Worm (Caenorhabditis elegans) whole organism, late embryonic: Measurements from ENCODE around the gene npr-37.

Experiments used
- C08G9.2 ChIP-seq: sonication (generic microtip); optimal IDR thresholded peaks from 2 replicates; lab custom pipeline; 2016; ENCODE audit warnings: mild to moderate bottlenecking, missing genetic modification characterization, moderate library complexity, missing compliant biosample characterization
- ama-1 ChIP-seq: fragments of 150-350 bp; optimal IDR thresholded peaks from 2 replicates; lab custom pipeline; 2014
- ceh-19 ChIP-seq: fragments of 200-800 bp; sonication (Bioruptor generic); optimal IDR thresholded peaks from 2 replicates; lab custom pipeline; 2018; ENCODE audit warnings: mild to moderate bottlenecking, missing genetic modification characterization, missing compliant biosample characterization
- ceh-2 ChIP-seq: sonication (generic microtip); optimal IDR thresholded peaks from 2 replicates; lab custom pipeline; 2016; ENCODE audit warnings: missing genotype, missing genetic modification characterization, missing compliant biosample characterization
- ceh-45 ChIP-seq: fragments of 200-800 bp; sonication (Bioruptor generic); IDR thresholded peaks from 2 replicates; pipeline ENCODE4 v1.3.6; 2022; ENCODE audit warnings: missing genetic modification reagents, missing genetic modification characterization, missing compliant biosample characterization
- ceh-6 ChIP-seq: fragments of 200-800 bp; sonication (Bioruptor generic); optimal IDR thresholded peaks from 2 replicates; lab custom pipeline; 2018; ENCODE audit warnings: mild to moderate bottlenecking, missing genetic modification characterization, missing compliant biosample characterization
- elt-4 ChIP-seq: sonication (generic microtip); optimal IDR thresholded peaks from 2 replicates; lab custom pipeline; 2016; ENCODE audit warnings: missing genetic modification characterization, missing compliant biosample characterization
- fkh-6 ChIP-seq: sonication (generic microtip); optimal IDR thresholded peaks from 2 replicates; lab custom pipeline; 2016; ENCODE audit warnings: missing genetic modification characterization, missing compliant biosample characterization
- pax-1 ChIP-seq: fragments of 150-350 bp; optimal IDR thresholded peaks from 2 replicates; lab custom pipeline; 2014; ENCODE audit warnings: missing biosample characterization, missing genetic modification characterization
- zip-5 ChIP-seq: sonication (generic microtip); optimal IDR thresholded peaks from 2 replicates; lab custom pipeline; 2016; ENCODE audit warnings: missing genetic modification characterization, missing compliant biosample characterization

npr-37 gene

DNA sequence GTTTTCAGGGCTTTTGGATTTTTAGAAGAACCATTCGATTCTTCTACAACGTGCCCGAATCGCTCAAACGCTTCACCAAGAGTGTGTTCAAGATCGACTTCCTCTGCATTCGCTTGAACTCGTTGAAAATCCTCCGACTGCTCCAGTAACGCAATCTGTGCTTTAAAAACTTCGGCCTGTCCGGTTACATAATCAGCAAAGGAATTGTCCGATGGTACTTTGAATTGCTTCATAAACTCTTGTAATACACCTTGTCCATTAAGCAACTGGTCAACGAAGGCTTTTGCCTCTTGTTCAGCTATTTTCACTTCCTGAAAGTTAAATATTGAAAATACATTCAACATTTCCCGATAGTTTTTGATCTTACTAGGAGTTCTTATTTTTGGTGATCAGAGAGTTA is 60.3 kb downstream of the npr-37 start:
- TF ChIP-seq zip-5 = no peak

DNA sequence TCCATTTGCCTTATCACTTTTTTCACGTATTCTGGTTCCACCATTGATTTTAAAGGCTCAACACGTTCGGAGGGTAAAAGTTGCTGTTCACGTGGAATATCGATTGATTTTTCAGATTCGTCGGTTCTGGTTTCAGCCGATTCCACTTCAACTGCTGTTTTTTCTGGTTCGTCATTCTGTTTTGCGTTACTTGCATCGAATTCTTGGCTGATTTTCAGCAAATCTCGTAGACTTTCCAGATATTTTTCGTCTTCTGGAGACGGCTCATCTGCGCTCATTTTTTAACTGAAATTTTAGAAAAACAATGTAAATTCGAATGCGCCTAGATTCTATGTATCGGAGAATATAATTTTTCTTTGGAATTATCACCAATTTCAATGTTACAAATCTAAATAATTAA is 61.3 kb downstream of the npr-37 start, which contains the start of gene eri-1:
Gene eri-1, minus strand, starts transcription at position 285 of the 400 bp plus-strand sequence.
- TF ChIP-seq fkh-6 (tag; lab: Kevin White, UChicago) (no peak), ceh-19 (GFP tag; lab: Kevin White, UChicago) (no peak), pax-1 (tag; lab: Kevin White, UChicago) (no peak), ceh-45 (GFP tag; lab: Robert Waterston, UW) (no peak), ceh-2 (tag; lab: Kevin White, UChicago) (no peak), elt-4 (no peak), ceh-6 (GFP tag; lab: Kevin White, UChicago) (no peak), ama-1 (lab: Kevin White, UChicago) (no peak), C08G9.2 (tag; lab: Kevin White, UChicago) (no peak)
